Worm (Caenorhabditis elegans) whole organism, L2 larva: ENCODE data around the gene zig-3.

Source experiments
- C34F6.9 ChIP-seq: fragments of 150-350 bp; optimal IDR thresholded peaks from 2 replicates; lab custom pipeline; 2014; ENCODE audit warnings: missing biosample characterization, missing genetic modification characterization
- F13H6.1 ChIP-seq: sonication (generic microtip); optimal IDR thresholded peaks from 2 replicates; lab custom pipeline; 2016; ENCODE audit warnings: missing genetic modification characterization, missing compliant biosample characterization
- R02D3.7 ChIP-seq: fragments of 150-350 bp; optimal IDR thresholded peaks from 2 replicates; lab custom pipeline; 2014; ENCODE audit warnings: missing biosample characterization, missing genetic modification characterization
- Y55F3AM.14 ChIP-seq: fragments of 200-800 bp; sonication (Bioruptor generic); optimal IDR thresholded peaks from 2 replicates; lab custom pipeline; 2018; ENCODE audit warnings: mild to moderate bottlenecking, missing genetic modification characterization, missing compliant biosample characterization
- ZK546.5 ChIP-seq: sonication (generic microtip); optimal IDR thresholded peaks from 2 replicates; lab custom pipeline; 2017; ENCODE audit warnings: missing biosample characterization, missing genetic modification characterization
- aly-2 ChIP-seq: fragments of 150-350 bp; optimal IDR thresholded peaks from 2 replicates; lab custom pipeline; 2014; ENCODE audit warnings: missing biosample characterization, missing genetic modification characterization
- ama-1 ChIP-seq: fragments of 150-350 bp; optimal IDR thresholded peaks from 2 replicates; lab custom pipeline; 2018; ENCODE audit warnings: inconsistent platforms
- blmp-1 ChIP-seq: sonication (generic microtip); optimal IDR thresholded peaks from 2 replicates; lab custom pipeline; 2017; ENCODE audit warnings: missing genetic modification characterization, mild to moderate bottlenecking, missing compliant biosample characterization, antibody characterized with exemption, moderate library complexity; ENCODE audit not compliant: insufficient read depth
- ceh-16 ChIP-seq: fragments of 150-350 bp; optimal IDR thresholded peaks from 2 replicates; lab custom pipeline; 2014; ENCODE audit warnings: missing biosample characterization, missing genetic modification characterization
- ceh-82 ChIP-seq: fragments of 150-350 bp; optimal IDR thresholded peaks from 2 replicates; lab custom pipeline; 2014; ENCODE audit warnings: missing biosample characterization, missing genetic modification characterization
- dmd-4 ChIP-seq: sonication (generic microtip); optimal IDR thresholded peaks from 2 replicates; lab custom pipeline; 2017; ENCODE audit warnings: missing biosample characterization, missing genetic modification characterization
- egl-27 ChIP-seq: sonication (generic microtip); optimal IDR thresholded peaks from 3 replicates; lab custom pipeline; 2017; ENCODE audit warnings: missing biosample characterization, missing genetic modification reagents, missing genetic modification characterization
- elt-1 ChIP-seq: fragments of 150-350 bp; optimal IDR thresholded peaks from 2 replicates; lab custom pipeline; 2014; ENCODE audit warnings: missing biosample characterization, missing genetic modification characterization
- elt-3 ChIP-seq: sonication (generic microtip); optimal IDR thresholded peaks from 2 replicates; lab custom pipeline; 2017; ENCODE audit warnings: missing biosample characterization, missing genetic modification characterization
- fos-1 ChIP-seq: fragments of 150-350 bp; optimal IDR thresholded peaks from 2 replicates; lab custom pipeline; 2014; ENCODE audit warnings: missing biosample characterization, missing genetic modification characterization
- gmeb-1 ChIP-seq: fragments of 150-350 bp; optimal IDR thresholded peaks from 2 replicates; lab custom pipeline; 2014; ENCODE audit warnings: missing biosample characterization, missing genetic modification characterization
- lin-13 ChIP-seq: fragments of 150-350 bp; optimal IDR thresholded peaks from 2 replicates; lab custom pipeline; 2014; ENCODE audit warnings: missing biosample characterization, missing genetic modification reagents, missing genetic modification characterization
- mbf-1 ChIP-seq: sonication (generic microtip); optimal IDR thresholded peaks from 2 replicates; lab custom pipeline; 2017; ENCODE audit warnings: missing biosample characterization, missing genetic modification characterization
- mdl-1 ChIP-seq, 2 experiments: fragments of 150-350 bp in 1 of 2; sonication (generic microtip) in 1 of 2; optimal IDR thresholded peaks; 2 replicates each; lab custom pipeline; 2017; ENCODE audit warnings: missing biosample characterization in 2 of 2, missing genetic modification characterization in 2 of 2
- nhr-10 ChIP-seq: sonication (generic microtip); optimal IDR thresholded peaks from 2 replicates; lab custom pipeline; 2017; ENCODE audit warnings: missing biosample characterization, missing genetic modification characterization
- nhr-129 ChIP-seq: fragments of 150-350 bp; optimal IDR thresholded peaks from 2 replicates; lab custom pipeline; 2014; ENCODE audit warnings: missing biosample characterization, missing genetic modification characterization
- nhr-21 ChIP-seq: fragments of 150-350 bp; optimal IDR thresholded peaks from 2 replicates; lab custom pipeline; 2014; ENCODE audit warnings: missing biosample characterization, missing genetic modification characterization
- nhr-23 ChIP-seq: fragments of 150-350 bp; optimal IDR thresholded peaks from 2 replicates; lab custom pipeline; 2014; ENCODE audit warnings: missing biosample characterization, missing genetic modification reagents, missing genetic modification characterization
- nhr-25 ChIP-seq: fragments of 150-350 bp; sonication (generic microtip); optimal IDR thresholded peaks from 3 replicates; lab custom pipeline; 2014; ENCODE audit warnings: missing biosample characterization, missing genetic modification characterization
- nhr-77 ChIP-seq: fragments of 150-350 bp; optimal IDR thresholded peaks from 2 replicates; lab custom pipeline; 2014; ENCODE audit warnings: missing biosample characterization, missing genetic modification characterization
- peb-1 ChIP-seq: fragments of 150-350 bp; optimal IDR thresholded peaks from 2 replicates; lab custom pipeline; 2014; ENCODE audit warnings: missing biosample characterization, missing genetic modification characterization
- sem-4 ChIP-seq: fragments of 150-350 bp; optimal IDR thresholded peaks from 2 replicates; lab custom pipeline; 2014; ENCODE audit warnings: missing biosample characterization, missing genetic modification reagents, missing genetic modification characterization
- skn-1 ChIP-seq: sonication (generic microtip); optimal IDR thresholded peaks from 2 replicates; lab custom pipeline; 2017; ENCODE audit warnings: missing biosample characterization, missing genetic modification characterization
- unc-39 ChIP-seq: fragments of 150-350 bp; optimal IDR thresholded peaks from 2 replicates; lab custom pipeline; 2014; ENCODE audit warnings: missing biosample characterization, missing genetic modification characterization
- unc-55 ChIP-seq: fragments of 150-350 bp; sonication (generic microtip); optimal IDR thresholded peaks from 3 replicates; lab custom pipeline; 2014; ENCODE audit warnings: missing biosample characterization, missing genetic modification reagents, missing genetic modification characterization
- unc-62 ChIP-seq: fragments of 150-350 bp; optimal IDR thresholded peaks from 2 replicates; lab custom pipeline; 2014; ENCODE audit warnings: missing biosample characterization, missing genetic modification reagents, missing genetic modification characterization
- zag-1 ChIP-seq: fragments of 150-350 bp; optimal IDR thresholded peaks from 2 replicates; lab custom pipeline; 2014; ENCODE audit warnings: missing biosample characterization, missing genetic modification characterization
- ztf-1 ChIP-seq: fragments of 200-800 bp; sonication (Bioruptor generic); conservative IDR thresholded peaks from 2 replicates; pipeline ENCODE4 v1.3.6; 2022; ENCODE audit warnings: missing genetic modification characterization, missing compliant biosample characterization

The zig-3 gene

DNA sequence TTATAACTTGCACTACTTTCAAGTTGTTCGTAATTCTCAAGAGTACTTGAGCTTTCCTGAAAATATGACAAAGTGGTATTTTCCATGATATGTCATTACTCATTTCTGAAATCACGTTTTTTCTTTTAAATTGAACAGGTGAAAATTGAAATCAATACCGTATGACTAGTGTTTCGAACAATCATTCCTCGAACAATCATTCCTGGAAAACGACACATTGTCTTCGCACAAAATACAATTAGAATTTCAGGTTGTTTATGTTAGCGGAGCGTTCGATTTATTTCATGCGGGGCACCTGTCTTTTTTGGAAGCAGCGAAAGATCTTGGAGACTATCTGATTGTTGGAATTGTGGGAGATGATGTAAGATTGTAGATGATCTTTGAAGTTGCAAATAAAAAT is 44.4 kb upstream of the zig-3 start:
- TF ChIP-seq lin-13 (GFP tag; lab: Kevin White, UChicago): no peak
- no peak for TF ChIP-seq nhr-23
- no peak for TF ChIP-seq mbf-1 (tag; lab: Kevin White, UChicago)
- TF ChIP-seq fos-1 (tag; lab: Kevin White, UChicago): no peak
- TF ChIP-seq Y55F3AM.14: no peak
- no peak for TF ChIP-seq dmd-4 (tag; lab: Kevin White, UChicago)

DNA sequence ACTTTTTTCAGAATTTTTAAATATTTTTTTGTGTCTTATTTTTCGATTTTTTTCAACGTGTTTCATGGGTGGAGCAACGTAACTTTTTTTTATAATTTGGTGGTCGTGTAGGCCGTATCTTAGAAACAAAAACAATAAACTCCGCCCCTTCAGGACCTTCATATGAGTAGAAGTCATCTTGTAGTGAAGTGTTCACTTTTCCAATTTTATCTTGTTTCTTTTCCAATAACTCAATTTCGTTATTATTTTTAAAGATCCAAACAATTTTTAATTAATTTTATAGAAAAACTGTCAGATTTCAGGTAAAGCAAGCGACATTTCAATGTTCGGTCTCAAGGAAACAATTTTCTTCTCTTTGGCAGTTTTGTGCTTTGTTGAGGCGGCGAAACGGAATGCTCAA is 41.6 kb upstream of the zig-3 start, which contains the start of gene C39D10.2:
Gene C39D10.2 (plus strand): TSS at position 301 of the 400 bp plus-strand sequence.
- TF ChIP-seq R02D3.7 (tag; lab: Kevin White, UChicago): no peak
- no peak for TF ChIP-seq mdl-1 (tag; optimal IDR thresholded peaks at IDR 0.05; lab: Kevin White, UChicago)
- TF ChIP-seq ceh-16: no peak
- no peak for TF ChIP-seq ztf-1 (GFP tag; lab: Robert Waterston, UW)
- TF ChIP-seq F13H6.1 (tag; lab: Kevin White, UChicago): no peak
- TF ChIP-seq unc-39: no peak
- no peak for TF ChIP-seq unc-55 (GFP tag; lab: Kevin White, UChicago)
- TF ChIP-seq nhr-77: no peak
- TF ChIP-seq gmeb-1: no peak
- TF ChIP-seq lin-13 (GFP tag; lab: Kevin White, UChicago): no peak
- no peak for TF ChIP-seq ZK546.5 (tag; lab: Kevin White, UChicago)
- TF ChIP-seq elt-3 (tag; lab: Kevin White, UChicago): no peak
- no peak for TF ChIP-seq nhr-129 (tag; lab: Kevin White, UChicago)
- TF ChIP-seq zag-1 (tag; lab: Kevin White, UChicago): no peak
- TF ChIP-seq egl-27 (tag; lab: Kevin White, UChicago): no peak
- TF ChIP-seq sem-4 (tag; lab: Kevin White, UChicago): no peak
- no peak for TF ChIP-seq nhr-21 (tag; lab: Kevin White, UChicago)
- TF ChIP-seq, all 48 proteins: peak for 0

DNA sequence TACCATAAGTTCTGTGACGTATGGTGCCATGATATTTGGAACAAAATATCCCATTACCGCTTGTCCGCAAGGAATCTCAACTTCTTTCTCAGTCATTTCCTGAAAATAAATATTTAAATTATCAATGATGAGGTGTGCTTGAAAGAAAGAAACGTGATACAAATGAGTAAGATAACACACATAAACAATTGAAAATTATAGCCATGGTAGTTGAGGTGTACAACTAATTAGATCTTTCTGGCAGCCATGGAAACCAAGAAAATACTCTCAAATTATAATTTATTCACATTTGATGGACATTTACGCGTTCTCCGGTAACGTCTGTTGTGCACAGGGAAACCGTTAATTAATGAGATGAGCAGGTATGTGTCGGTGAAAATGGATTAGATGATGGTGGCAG is 38.3 kb upstream of the zig-3 start, which contains the start of gene C39D10.5:
Gene C39D10.5 (minus strand): TSS at position 101 of the 400 bp plus-strand sequence.
- TF ChIP-seq skn-1 (tag; lab: Kevin White, UChicago): no peak
- no peak for TF ChIP-seq nhr-10 (tag; lab: Kevin White, UChicago)
- TF ChIP-seq peb-1: no peak
- TF ChIP-seq ama-1 (lab: Kevin White, UChicago): no peak
- no peak for TF ChIP-seq dmd-4 (tag; lab: Kevin White, UChicago)
- TF ChIP-seq zag-1 (tag; lab: Kevin White, UChicago): no peak
- no peak for TF ChIP-seq F13H6.1 (tag; lab: Kevin White, UChicago)
- TF ChIP-seq ZK546.5 (tag; lab: Kevin White, UChicago): no peak
- no peak for TF ChIP-seq lin-13 (GFP tag; lab: Kevin White, UChicago)
- no peak for TF ChIP-seq egl-27 (tag; lab: Kevin White, UChicago)
- no peak for TF ChIP-seq ceh-16
- no peak for TF ChIP-seq nhr-77
- TF ChIP-seq sem-4 (tag; lab: Kevin White, UChicago): no peak
- TF ChIP-seq aly-2 (tag; lab: Kevin White, UChicago): no peak
- no peak for TF ChIP-seq ceh-82 (tag; lab: Kevin White, UChicago)
- TF ChIP-seq ztf-1 (GFP tag; lab: Robert Waterston, UW): no peak
- TF ChIP-seq, all 48 proteins: peak for 0

DNA sequence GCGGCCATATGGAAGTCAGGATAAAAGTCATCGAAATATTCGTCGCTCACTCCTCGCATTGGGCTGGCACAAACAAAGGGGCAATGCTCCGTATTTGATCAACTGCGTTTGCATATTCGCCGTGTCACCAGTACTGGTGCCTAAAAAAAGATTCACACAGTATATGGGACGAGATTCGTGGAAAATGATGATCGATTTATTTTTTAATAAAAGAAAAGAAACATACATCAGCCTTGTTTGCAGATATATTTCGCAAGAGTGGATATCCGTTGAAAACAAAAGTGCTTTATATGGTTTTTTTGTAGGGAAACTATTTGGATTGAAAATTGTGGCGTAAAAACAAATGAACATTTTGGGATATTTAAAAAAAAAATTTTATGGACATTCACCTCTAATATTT is 32.9 kb upstream of the zig-3 start, which contains the start of gene latd-1:
Gene latd-1 (minus strand): TSS at position 101 of the 400 bp plus-strand sequence.
- TF ChIP-seq F13H6.1 (tag; lab: Kevin White, UChicago) (no peak), nhr-129 (tag; lab: Kevin White, UChicago) (no peak), gmeb-1 (no peak), egl-27 (tag; lab: Kevin White, UChicago) (no peak), elt-1 (tag; lab: Kevin White, UChicago) (no peak), nhr-25 (no peak), unc-62 (no peak), blmp-1 (tag; lab: Kevin White, UChicago) (no peak), ceh-82 (tag; lab: Kevin White, UChicago) (no peak), dmd-4 (tag; lab: Kevin White, UChicago) (no peak), nhr-77 (no peak), C34F6.9 (tag; lab: Kevin White, UChicago) (no peak), fos-1 (tag; lab: Kevin White, UChicago) (no peak), lin-13 (GFP tag; lab: Kevin White, UChicago) (no peak)

DNA sequence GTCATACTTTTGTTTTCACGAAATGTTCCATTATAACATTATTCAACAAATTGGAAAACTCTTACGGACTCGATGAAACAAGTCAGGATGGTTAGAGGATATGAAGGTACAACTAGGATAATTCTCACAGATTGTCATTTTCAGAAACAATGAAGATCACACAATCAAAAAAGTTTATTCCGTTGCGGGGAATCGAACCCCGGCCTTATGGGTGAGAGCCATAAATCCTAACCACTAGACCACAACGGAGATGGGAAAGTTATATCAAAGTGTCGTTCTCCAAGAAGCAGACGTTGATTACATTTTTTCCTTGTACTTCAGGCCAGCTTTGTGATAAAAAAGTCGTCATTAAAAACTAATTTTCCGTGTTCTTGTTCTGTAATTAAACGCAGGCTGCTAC is 32.4 kb upstream of the zig-3 start:
- no peak for TF ChIP-seq gmeb-1
- TF ChIP-seq nhr-21 (tag; lab: Kevin White, UChicago): peak; percentile 4
